Fruit fly (Drosophila melanogaster): Measurements from ENCODE around the gene SmB.

The SmB gene

dm6 chr2L:10426534-10427048, at the start of gene SmB, which contains the start of gene KdelR:
SmB (minus strand) TSS chr2L:10426627.
KdelR (plus strand) TSS chr2L:10426887.
- peak; percentile 79 for TF ChIP-seq CG17801 (GFP tag; optimal IDR thresholded peaks at IDR 0.05; ENCODE audit: partially characterized antibody)

dm6 chr2L:10474815-10475214, 48.4 kb upstream of the SmB start:
- TF ChIP-seq CG17801 (GFP tag; optimal IDR thresholded peaks at IDR 0.05; ENCODE audit: partially characterized antibody): no peak

- TF ChIP-seq CG17801 (GFP tag; optimal IDR thresholded peaks at IDR 0.05; ENCODE audit: partially characterized antibody): peak; percentile 72
Observed at dm6 chr2L:10474268-10474678, 47.8 kb upstream of the SmB start, which contains the start of gene RluA-1. RluA-1 (minus strand) TSS chr2L:10474349.

dm6 chr2L:10472257-10472656, 45.8 kb upstream of the SmB start:
- no peak for TF ChIP-seq CG17801 (GFP tag; optimal IDR thresholded peaks at IDR 0.05; ENCODE audit: partially characterized antibody)

dm6 chr2L:10470211-10470610, 43.8 kb upstream of the SmB start:
- no peak for TF ChIP-seq CG17801 (GFP tag; optimal IDR thresholded peaks at IDR 0.05; ENCODE audit: partially characterized antibody)

- TF ChIP-seq CG17801 (GFP tag; optimal IDR thresholded peaks at IDR 0.05; ENCODE audit: partially characterized antibody): no peak
Observed at dm6 chr2L:10468978-10469377, 42.6 kb upstream of the SmB start.

dm6 chr2L:10468388-10468787, 42.0 kb upstream of the SmB start:
- no peak for TF ChIP-seq CG17801 (GFP tag; optimal IDR thresholded peaks at IDR 0.05; ENCODE audit: partially characterized antibody)

dm6 chr2L:10466865-10467270, 40.4 kb upstream of the SmB start:
- no peak for TF ChIP-seq CG17801 (GFP tag; optimal IDR thresholded peaks at IDR 0.05; ENCODE audit: partially characterized antibody)

- TF ChIP-seq CG17801 (GFP tag; optimal IDR thresholded peaks at IDR 0.05; ENCODE audit: partially characterized antibody): no peak
Observed at dm6 chr2L:10458979-10459378, 32.6 kb upstream of the SmB start.

- TF ChIP-seq CG17801 (GFP tag; optimal IDR thresholded peaks at IDR 0.05; ENCODE audit: partially characterized antibody): peak; percentile 45
Observed at dm6 chr2L:10457191-10457899, 30.9 kb upstream of the SmB start, which contains the start of the genes LManI and LManII. LManI (minus strand) TSS chr2L:10457241. LManII (plus strand) TSS chr2L:10457658.

- no peak for TF ChIP-seq CG17801 (GFP tag; optimal IDR thresholded peaks at IDR 0.05; ENCODE audit: partially characterized antibody)
Observed at dm6 chr2L:10455944-10456520, 29.6 kb upstream of the SmB start.

- TF ChIP-seq CG17801 (GFP tag; optimal IDR thresholded peaks at IDR 0.05; ENCODE audit: partially characterized antibody): no peak
Observed at dm6 chr2L:10452296-10452695, 25.9 kb upstream of the SmB start, which contains the start of gene ppk10. ppk10 (minus strand) TSS chr2L:10452396.

dm6 chr2L:10442048-10442790, 15.8 kb upstream of the SmB start, which contains the start of gene loh:
loh (plus strand) TSS chr2L:10442534.
- no peak for TF ChIP-seq CG17801 (GFP tag; optimal IDR thresholded peaks at IDR 0.05; ENCODE audit: partially characterized antibody)

- TF ChIP-seq CG17801 (GFP tag; optimal IDR thresholded peaks at IDR 0.05; ENCODE audit: partially characterized antibody): peak; percentile 31
Observed at dm6 chr2L:10439174-10439573, 12.7 kb upstream of the SmB start, which contains the start of gene Nse4. Nse4 (plus strand) TSS chr2L:10439440.

dm6 chr2L:10437317-10437716, 10.9 kb upstream of the SmB start, which contains the start of gene STUB1:
STUB1 (plus strand) TSS chr2L:10437548.
- peak; percentile 29 for TF ChIP-seq CG17801 (GFP tag; optimal IDR thresholded peaks at IDR 0.05; ENCODE audit: partially characterized antibody)
